Fruit fly (Drosophila melanogaster) whole organism, embryonic: ENCODE measurements around the gene Mst77F.

Experiments
- CG10274 ChIP-seq: fragments of 200-800 bp; sonication (Bioruptor generic); optimal IDR thresholded peaks from 3 replicates; lab custom pipeline; 2017; ENCODE audit warnings: missing biosample characterization, mild to moderate bottlenecking, missing genetic modification characterization
- CG11085 ChIP-seq: fragments of 200-800 bp; sonication (Bioruptor generic); IDR thresholded peaks from 2 replicates; pipeline ENCODE4 v1.3.6; 2022; ENCODE audit warnings: missing biosample characterization, missing genetic modification characterization
- CG16863 ChIP-seq: fragments of 200-800 bp; sonication (Bioruptor generic); optimal IDR thresholded peaks from 3 replicates; lab custom pipeline; 2016; ENCODE audit warnings: missing biosample characterization, missing genetic modification characterization
- CG34376 ChIP-seq: fragments of 200-800 bp; sonication (Bioruptor generic); optimal IDR thresholded peaks from 2 replicates; lab custom pipeline; 2018; ENCODE audit warnings: missing biosample characterization, mild to moderate bottlenecking, missing genetic modification characterization
- CG6683 ChIP-seq: fragments of 200-800 bp; sonication (Bioruptor generic); optimal IDR thresholded peaks from 2 replicates; lab custom pipeline; 2017; ENCODE audit warnings: missing biosample characterization, mild to moderate bottlenecking, missing genetic modification characterization, missing genetic modification reagents
- CG6813 ChIP-seq: fragments of 200-800 bp; sonication (Bioruptor generic); optimal IDR thresholded peaks from 2 replicates; lab custom pipeline; 2017; ENCODE audit warnings: missing biosample characterization, missing genetic modification characterization, mild to moderate bottlenecking, moderate library complexity, missing genetic modification reagents
- CG9817 ChIP-seq: fragments of 200-800 bp; sonication (Bioruptor generic); optimal IDR thresholded peaks from 2 replicates; lab custom pipeline; 2018; ENCODE audit warnings: missing biosample characterization, mild to moderate bottlenecking, missing genetic modification characterization, moderate library complexity
- Vsx1 ChIP-seq: fragments of 200-800 bp; sonication (Bioruptor generic); optimal IDR thresholded peaks from 2 replicates; lab custom pipeline; 2017; ENCODE audit warnings: missing biosample characterization, mild to moderate bottlenecking, missing genetic modification characterization, missing genetic modification reagents
- lilli ChIP-seq: fragments of 200-800 bp; sonication (Bioruptor generic); optimal IDR thresholded peaks from 3 replicates; lab custom pipeline; 2016; ENCODE audit warnings: missing biosample characterization, missing genetic modification characterization
- schlank ChIP-seq: fragments of 200-800 bp; sonication (Bioruptor generic); optimal IDR thresholded peaks from 2 replicates; lab custom pipeline; 2018; ENCODE audit warnings: missing biosample characterization, mild to moderate bottlenecking, missing genetic modification characterization
- tgo ChIP-seq: fragments of 200-800 bp; sonication (Bioruptor generic); IDR thresholded peaks from 3 replicates; pipeline ENCODE4 v1.3.6; 2022; ENCODE audit warnings: missing biosample characterization, missing genetic modification characterization
- tio ChIP-seq: fragments of 200-800 bp; sonication (Bioruptor generic); optimal IDR thresholded peaks from 2 replicates; lab custom pipeline; 2017; ENCODE audit warnings: missing biosample characterization, missing genetic modification characterization, inconsistent platforms

dm6 chr3L:20830361-20830760 is 12.5 kb upstream of the Mst77F start:
- TF ChIP-seq CG34376 (GFP tag; lab: Kevin White, UChicago), result no peak
- no peak for TF ChIP-seq tgo (GFP tag; lab: Robert Waterston, UW)
- TF ChIP-seq Vsx1 (GFP tag; lab: Kevin White, UChicago), result no peak
- no peak for TF ChIP-seq CG11085 (GFP tag; lab: Robert Waterston, UW)
- TF ChIP-seq CG9817 (tag; lab: Kevin White, UChicago), result no peak
- no peak for TF ChIP-seq schlank (tag; lab: Kevin White, UChicago)
- no peak for TF ChIP-seq CG6813
- TF ChIP-seq lilli, result no peak
- TF ChIP-seq CG16863 (GFP tag; lab: Kevin White, UChicago), result no peak
- no peak for TF ChIP-seq tio (GFP tag; lab: Kevin White, UChicago)
- TF ChIP-seq CG6683 (GFP tag; lab: Kevin White, UChicago), result no peak
- TF ChIP-seq CG10274 (GFP tag; lab: Kevin White, UChicago), result no peak
